Comparison of ENCODE assay signal across 2 worm cellular contexts in the genomic region with DNA sequence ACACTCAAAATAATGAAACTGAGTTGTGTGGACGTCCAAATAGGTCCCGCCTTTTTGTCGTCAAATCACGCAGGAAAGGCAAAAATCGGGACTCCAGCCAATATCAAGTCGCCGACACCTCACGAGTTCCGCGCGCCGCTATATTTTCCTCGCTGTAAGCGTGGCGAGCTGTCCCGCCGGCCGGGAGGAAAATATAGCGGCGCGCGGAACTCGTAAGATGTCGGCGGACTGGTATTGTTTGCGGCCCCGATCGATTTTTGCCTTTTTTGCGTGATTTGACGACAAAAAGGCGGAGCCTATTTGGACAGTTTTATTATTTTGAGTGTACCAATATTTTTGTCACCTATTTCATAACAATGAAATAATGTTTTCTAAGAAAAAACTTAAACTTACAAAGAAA.
A peak's percentile ranks its signal among the peaks of the same experiment; 100 is the strongest.
TF ChIP-seq lines count a peak whose summit lies in the region.

No protein-coding gene starts in this region.

TF ChIP-seq in whole organism, L2 larva, 48 proteins besides CTCF, POLR2A, EP300 and RAD21:
- TF ChIP-seq snpc-4 (tag; optimal IDR thresholded peaks at IDR 0.05; lab: Kevin White, UChicago) = peak; percentile 4
- no peak for TF ChIP-seq nhr-237 (tag; optimal IDR thresholded peaks at IDR 0.05; lab: Kevin White, UChicago)
- no peak for TF ChIP-seq sem-4 (tag; optimal IDR thresholded peaks at IDR 0.05; lab: Kevin White, UChicago)
- no peak for TF ChIP-seq unc-55 (GFP tag; optimal IDR thresholded peaks at IDR 0.05; lab: Kevin White, UChicago)
- TF ChIP-seq ZK546.5 (tag; optimal IDR thresholded peaks at IDR 0.05; lab: Kevin White, UChicago) = no peak
- no peak for TF ChIP-seq lin-11 (tag; optimal IDR thresholded peaks at IDR 0.05; lab: Kevin White, UChicago)
- no peak for TF ChIP-seq peb-1 (tag; optimal IDR thresholded peaks at IDR 0.05; lab: Kevin White, UChicago)

TF ChIP-seq in whole organism, L4 larva, 104 proteins besides CTCF, POLR2A, EP300 and RAD21:
- no peak for TF ChIP-seq ceh-62 (tag; optimal IDR thresholded peaks at IDR 0.05; lab: Kevin White, UChicago)
- TF ChIP-seq set-16 (GFP tag; IDR thresholded peaks at IDR 0.05; lab: Robert Waterston, UW) = peak; percentile 49
